Fruit fly (Drosophila melanogaster) whole organism, embryonic: ENCODE data around the gene kirre.

ENCODE experiments used
- Aef1 ChIP-seq: fragments of 200-800 bp; sonication (Bioruptor generic); IDR thresholded peaks from 3 replicates; pipeline ENCODE4 v1.3.6; 2022; ENCODE audit warnings: missing biosample characterization, missing genetic modification characterization
- Asciz ChIP-seq: fragments of 200-800 bp; sonication (Bioruptor generic); optimal IDR thresholded peaks from 2 replicates; lab custom pipeline; 2017; ENCODE audit warnings: missing biosample characterization, mild to moderate bottlenecking, missing genetic modification characterization, missing genetic modification reagents
- CG10565 ChIP-seq: fragments of 200-800 bp; sonication (Bioruptor generic); optimal IDR thresholded peaks from 3 replicates; lab custom pipeline; 2016; ENCODE audit warnings: missing biosample characterization, mild to moderate bottlenecking, missing genetic modification characterization
- CG12744 ChIP-seq: fragments of 200-800 bp; sonication (Bioruptor generic); optimal IDR thresholded peaks from 2 replicates; lab custom pipeline; 2016; ENCODE audit warnings: missing biosample characterization, missing genetic modification characterization
- CG1792 ChIP-seq: fragments of 200-800 bp; sonication (Bioruptor generic); optimal IDR thresholded peaks from 2 replicates; lab custom pipeline; 2016; ENCODE audit warnings: missing biosample characterization, missing genetic modification characterization
- CG18011 ChIP-seq: fragments of 200-800 bp; sonication (Bioruptor generic); optimal IDR thresholded peaks from 2 replicates; lab custom pipeline; 2017; ENCODE audit warnings: missing biosample characterization, missing genetic modification characterization, mild to moderate bottlenecking, moderate library complexity, missing genotype
- CG18599 ChIP-seq: fragments of 200-800 bp; sonication (Bioruptor generic); optimal IDR thresholded peaks from 3 replicates; lab custom pipeline; 2017; ENCODE audit warnings: missing biosample characterization, missing genetic modification characterization, mild to moderate bottlenecking, moderate library complexity, missing genetic modification reagents
- CG18619 ChIP-seq: fragments of 200-800 bp; sonication (Bioruptor generic); optimal IDR thresholded peaks from 3 replicates; lab custom pipeline; 2017; ENCODE audit warnings: missing biosample characterization, mild to moderate bottlenecking, missing genetic modification characterization
- CG2120 ChIP-seq: fragments of 200-800 bp; sonication (Bioruptor generic); optimal IDR thresholded peaks from 3 replicates; lab custom pipeline; 2016; ENCODE audit warnings: missing biosample characterization, missing genetic modification characterization
- CG2712 ChIP-seq: fragments of 200-800 bp; optimal IDR thresholded peaks from 3 replicates; lab custom pipeline; 2019; ENCODE audit warnings: missing biosample characterization, mild to moderate bottlenecking, missing genetic modification characterization, moderate library complexity
- CG3163 ChIP-seq: fragments of 200-800 bp; sonication (Bioruptor generic); optimal IDR thresholded peaks from 3 replicates; lab custom pipeline; 2016; ENCODE audit warnings: missing biosample characterization, missing genetic modification characterization
- CG42726 ChIP-seq: fragments of 200-800 bp; sonication (Bioruptor generic); IDR thresholded peaks from 2 replicates; pipeline ENCODE4 v1.3.6; 2022; ENCODE audit warnings: missing biosample characterization, missing genetic modification characterization; ENCODE audit not compliant: partially characterized antibody
- CG4360 ChIP-seq: fragments of 200-800 bp; sonication (Bioruptor generic); IDR thresholded peaks from 2 replicates; pipeline ENCODE4 v1.3.6; 2022; ENCODE audit warnings: missing biosample characterization, missing genetic modification characterization
- CG4424 ChIP-seq: fragments of 200-800 bp; sonication (Bioruptor generic); optimal IDR thresholded peaks from 3 replicates; lab custom pipeline; 2016; ENCODE audit warnings: missing biosample characterization, missing genetic modification characterization
- CG4854 ChIP-seq: fragments of 200-800 bp; sonication (Bioruptor generic); optimal IDR thresholded peaks from 2 replicates; lab custom pipeline; 2016; ENCODE audit warnings: missing biosample characterization, missing genetic modification characterization, inconsistent platforms
- CG6791 ChIP-seq: fragments of 200-800 bp; sonication (Bioruptor generic); IDR thresholded peaks from 3 replicates; pipeline ENCODE4 v1.3.6; 2022; ENCODE audit warnings: missing biosample characterization, missing genetic modification characterization; ENCODE audit not compliant: partially characterized antibody
- CG6813 ChIP-seq: fragments of 200-800 bp; sonication (Bioruptor generic); optimal IDR thresholded peaks from 2 replicates; lab custom pipeline; 2017; ENCODE audit warnings: missing biosample characterization, missing genetic modification characterization, mild to moderate bottlenecking, moderate library complexity, missing genetic modification reagents
- CG7556 ChIP-seq: fragments of 200-800 bp; sonication (Bioruptor generic); optimal IDR thresholded peaks from 2 replicates; lab custom pipeline; 2017; ENCODE audit warnings: missing biosample characterization, mild to moderate bottlenecking, missing genetic modification characterization
- CG8290 ChIP-seq, 3 experiments: fragments of 200-800 bp; sonication (Bioruptor generic); optimal IDR thresholded peaks; 2 replicates each; lab custom pipeline; 2016 to 2019; ENCODE audit warnings: missing biosample characterization in 3 of 3, missing genetic modification characterization in 3 of 3, mild to moderate bottlenecking in 2 of 3, moderate library complexity in 1 of 3
- CG8944 ChIP-seq: fragments of 200-800 bp; sonication (Bioruptor generic); optimal IDR thresholded peaks from 3 replicates; lab custom pipeline; 2016; ENCODE audit warnings: missing biosample characterization, missing genetic modification characterization
- Dfd ChIP-seq, 2 experiments: fragments of >200 bp; optimal IDR thresholded peaks; 2 replicates each; lab custom pipeline; 2017; ENCODE audit warnings: missing biosample characterization in 2 of 2, missing genetic modification characterization in 2 of 2
- Dp ChIP-seq: fragments of 200-800 bp; sonication (Bioruptor generic); optimal IDR thresholded peaks from 2 replicates; lab custom pipeline; 2018; ENCODE audit warnings: missing biosample characterization, mild to moderate bottlenecking, missing genetic modification characterization, moderate library complexity
- Dref ChIP-seq: fragments of 200-800 bp; sonication (Bioruptor generic); IDR thresholded peaks from 2 replicates; pipeline ENCODE4 v1.3.6; 2022; ENCODE audit warnings: missing biosample characterization, missing genetic modification characterization
- Eip74EF ChIP-seq, 2 experiments: fragments of 200-800 bp in 1 of 2; fragments of >200 bp in 1 of 2; sonication (Bioruptor generic) in 1 of 2; optimal IDR thresholded peaks; 2 replicates each; lab custom pipeline; 2017 to 2019; ENCODE audit warnings: missing biosample characterization in 2 of 2, missing genetic modification characterization in 2 of 2, mild to moderate bottlenecking in 1 of 2, moderate library complexity in 1 of 2
- GATAe ChIP-seq: fragments of 200-800 bp; sonication (Bioruptor generic); conservative IDR thresholded peaks from 2 replicates; pipeline ENCODE4 v1.3.6; 2022; ENCODE audit warnings: missing biosample characterization, missing genetic modification characterization
- H15 ChIP-seq: fragments of 200-800 bp; sonication (Bioruptor generic); IDR thresholded peaks from 3 replicates; pipeline ENCODE4 v1.3.6; 2022; ENCODE audit warnings: missing biosample characterization, missing genetic modification characterization
- H2.0 ChIP-seq: fragments of 200-800 bp; sonication (Bioruptor generic); IDR thresholded peaks from 2 replicates; pipeline ENCODE4 v1.3.6; 2022; ENCODE audit warnings: missing biosample characterization, missing genetic modification characterization
- Hmx ChIP-seq: fragments of 200-800 bp; sonication (Bioruptor generic); optimal IDR thresholded peaks from 2 replicates; lab custom pipeline; 2016; ENCODE audit warnings: missing biosample characterization, missing genetic modification characterization
- Lhr ChIP-seq: fragments of 200-800 bp; sonication (Bioruptor generic); optimal IDR thresholded peaks from 3 replicates; lab custom pipeline; 2017; ENCODE audit warnings: mild to moderate bottlenecking, missing biosample characterization, missing genetic modification reagents, missing genetic modification characterization
- MTF-1 ChIP-seq: fragments of 200-800 bp; sonication (Bioruptor generic); optimal IDR thresholded peaks from 2 replicates; lab custom pipeline; 2018; ENCODE audit warnings: missing biosample characterization, mild to moderate bottlenecking, missing genetic modification characterization, borderline replicate concordance
- Mrtf ChIP-seq: fragments of 200-800 bp; sonication (Bioruptor generic); IDR thresholded peaks from 3 replicates; pipeline ENCODE4 v1.3.6; 2022; ENCODE audit warnings: missing biosample characterization, missing genetic modification characterization
- Pdp1 ChIP-seq, 2 experiments: fragments of 200-800 bp; sonication (Bioruptor generic); optimal IDR thresholded peaks; 3 replicates each; lab custom pipeline; 2016; ENCODE audit warnings: missing biosample characterization in 2 of 2, missing genetic modification characterization in 2 of 2, mild to moderate bottlenecking in 1 of 2, moderate library complexity in 1 of 2
- Sry-β ChIP-seq: fragments of 200-800 bp; sonication (Bioruptor generic); optimal IDR thresholded peaks from 2 replicates; lab custom pipeline; 2018; ENCODE audit warnings: missing biosample characterization, mild to moderate bottlenecking, missing genetic modification characterization, moderate library complexity
- Ssrp ChIP-seq: fragments of 200-800 bp; sonication (Bioruptor generic); optimal IDR thresholded peaks from 2 replicates; lab custom pipeline; 2018; ENCODE audit warnings: missing biosample characterization, mild to moderate bottlenecking, missing genetic modification characterization, moderate library complexity
- Taf1 ChIP-seq: fragments of 200-800 bp; sonication (Bioruptor generic); IDR thresholded peaks from 2 replicates; pipeline ENCODE4 v1.3.6; 2022; ENCODE audit warnings: missing biosample characterization, missing genetic modification characterization
- Xrp1 ChIP-seq: fragments of 200-800 bp; sonication (Bioruptor generic); IDR thresholded peaks from 2 replicates; pipeline ENCODE4 v1.3.6; 2022; ENCODE audit warnings: missing biosample characterization, missing genetic modification characterization
- danr ChIP-seq: fragments of 200-800 bp; sonication (Bioruptor generic); IDR thresholded peaks from 2 replicates; pipeline ENCODE4 v1.3.6; 2022; ENCODE audit warnings: missing biosample characterization, missing genetic modification characterization
- lmd ChIP-seq: fragments of 200-800 bp; sonication (Bioruptor generic); IDR thresholded peaks from 2 replicates; pipeline ENCODE4 v1.3.6; 2022; ENCODE audit warnings: missing biosample characterization, missing genetic modification characterization
- lov ChIP-seq, 2 experiments: fragments of 200-800 bp in 1 of 2; fragments of >200 bp in 1 of 2; sonication (Bioruptor generic) in 1 of 2; IDR thresholded peaks in 1 of 2; optimal IDR thresholded peaks in 1 of 2; 2 replicates in 1 of 2; 3 replicates in 1 of 2; pipeline versions ENCODE4 v1.3.6 to Lab custom; 2017 to 2022; ENCODE audit warnings: missing biosample characterization in 1 of 2, missing genetic modification characterization in 1 of 2
- pan ChIP-seq, 4 experiments: fragments of >200 bp in 3 of 4; fragments of 200-800 bp in 1 of 4; sonication (Bioruptor generic) in 1 of 4; optimal IDR thresholded peaks in 3 of 4; IDR thresholded peaks in 1 of 4; 2 replicates each; pipeline versions ENCODE4 v1.3.6 to Lab custom; 2017 to 2022; ENCODE audit warnings: missing biosample characterization in 2 of 4, missing genetic modification characterization in 2 of 4, mixed read lengths in 1 of 4
- pho ChIP-seq: fragments of 200-800 bp; sonication (Bioruptor generic); optimal IDR thresholded peaks from 2 replicates; lab custom pipeline; 2016; ENCODE audit warnings: missing biosample characterization, missing genetic modification characterization
- phol ChIP-seq: fragments of 200-800 bp; sonication (Bioruptor generic); optimal IDR thresholded peaks from 3 replicates; lab custom pipeline; 2018; ENCODE audit warnings: missing biosample characterization, mild to moderate bottlenecking, missing genetic modification characterization, moderate library complexity
- row ChIP-seq: fragments of 200-800 bp; sonication (Bioruptor generic); IDR thresholded peaks from 3 replicates; pipeline ENCODE4 v1.3.6; 2022; ENCODE audit warnings: missing biosample characterization, missing genetic modification characterization
- sc ChIP-seq, 3 experiments: fragments of >200 bp in 2 of 3; fragments of 200-800 bp in 1 of 3; sonication (Bioruptor generic) in 1 of 3; optimal IDR thresholded peaks; 2 replicates in 2 of 3; 3 replicates in 1 of 3; lab custom pipeline; 2017; ENCODE audit warnings: mild to moderate bottlenecking in 1 of 3, missing biosample characterization in 1 of 3, missing genetic modification characterization in 1 of 3, missing genetic modification reagents in 1 of 3
- scrt ChIP-seq: fragments of 200-800 bp; sonication (Bioruptor generic); optimal IDR thresholded peaks from 2 replicates; lab custom pipeline; 2018; ENCODE audit warnings: missing biosample characterization, mild to moderate bottlenecking, missing genetic modification characterization, moderate library complexity
- slbo ChIP-seq: fragments of 200-800 bp; sonication (Bioruptor generic); IDR thresholded peaks from 2 replicates; pipeline ENCODE4 v1.3.6; 2022; ENCODE audit warnings: missing biosample characterization, missing genetic modification characterization
- ssp ChIP-seq: fragments of 200-800 bp; sonication (Bioruptor generic); IDR thresholded peaks from 2 replicates; pipeline ENCODE4 v1.3.6; 2022; ENCODE audit warnings: missing biosample characterization, missing genetic modification characterization
- tap ChIP-seq: fragments of 200-800 bp; optimal IDR thresholded peaks from 3 replicates; lab custom pipeline; 2019; ENCODE audit warnings: missing biosample characterization, mild to moderate bottlenecking, missing genetic modification characterization, moderate library complexity

The kirre gene

DNA sequence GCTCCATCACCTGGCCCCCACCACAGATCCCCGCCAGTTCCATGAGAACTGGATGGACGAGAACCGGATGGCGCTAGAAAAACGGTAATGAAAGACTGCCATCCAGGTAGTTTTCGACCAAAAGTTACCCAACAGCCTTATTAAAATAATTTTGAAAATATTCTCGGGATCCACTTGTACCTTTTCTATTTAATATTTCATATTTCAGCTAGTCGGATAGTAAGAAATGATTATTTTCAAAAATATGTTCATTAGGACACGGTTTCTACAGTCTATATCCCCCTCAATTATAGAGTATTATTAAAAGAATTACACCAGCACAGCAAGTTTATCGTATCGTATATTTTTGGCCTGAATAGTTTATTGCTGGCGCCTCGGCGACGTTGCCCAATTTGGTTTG, 265.6 kb downstream of the kirre start (continued):
- TF ChIP-seq CG2120 (GFP tag; lab: Kevin White, UChicago) (peak; percentile 68), Mrtf (GFP tag; lab: Robert Waterston, UW) (no peak), Taf1 (no peak), sc (optimal IDR thresholded peaks at IDR 0.05; lab: Kevin White, UChicago) (no peak), sc (GFP tag; optimal IDR thresholded peaks at IDR 0.05; lab: Kevin White, UChicago) (no peak), CG8944 (GFP tag; lab: Kevin White, UChicago) (no peak), CG18011 (GFP tag; lab: Kevin White, UChicago) (no peak), CG4854 (GFP tag; lab: Kevin White, UChicago) (no peak), Dfd (GFP tag; optimal IDR thresholded peaks at IDR 0.05; lab: Kevin White, UChicago) (no peak), Lhr (no peak), CG4424 (no peak), danr (GFP tag; lab: Robert Waterston, UW) (no peak), row (GFP tag; lab: Robert Waterston, UW) (peak; percentile 70), scrt (GFP tag; lab: Kevin White, UChicago) (no peak), CG4360 (no peak), CG8290 (GFP tag; optimal IDR thresholded peaks at IDR 0.05; lab: Kevin White, UChicago) (no peak), CG8290 (tag; optimal IDR thresholded peaks at IDR 0.05; lab: Kevin White, UChicago) (peak in 1 of 2 experiments; percentile 18), CG10565 (GFP tag; lab: Kevin White, UChicago) (no peak), Asciz (no peak), lov (optimal IDR thresholded peaks at IDR 0.05; lab: Kevin White, UChicago) (no peak), lov (GFP tag; IDR thresholded peaks at IDR 0.05; lab: Robert Waterston, UW) (no peak), slbo (peak; percentile 69), CG42726 (GFP tag; lab: Robert Waterston, UW) (no peak), phol (tag; lab: Kevin White, UChicago) (no peak), pan (optimal IDR thresholded peaks at IDR 0.05; lab: Kevin White, UChicago) (no peak), pan (GFP tag; optimal IDR thresholded peaks at IDR 0.05 in 1 of 2, IDR thresholded peaks at IDR 0.05 in 1 of 2) (peak in 1 of 2 experiments; percentile 30), CG6791 (no peak), CG3163 (GFP tag; lab: Kevin White, UChicago) (no peak), CG6813 (no peak), CG1792 (no peak), CG18619 (peak; percentile 18), H15 (GFP tag; lab: Robert Waterston, UW) (no peak), Xrp1 (GFP tag; lab: Robert Waterston, UW) (peak; percentile 18; the same call in 1 of the 2 replicates), ssp (GFP tag; lab: Robert Waterston, UW) (no peak), GATAe (no peak), CG18599 (peak; percentile 40), Aef1 (GFP tag; lab: Robert Waterston, UW) (0 out of 3 replicates have a peak, but pooled peaks have one; percentile 21), Ssrp (tag; lab: Kevin White, UChicago) (no peak), Pdp1 (GFP tag; optimal IDR thresholded peaks at IDR 0.05; lab: Kevin White, UChicago) (peak in 1 of 2 experiments; percentile 21), CG2712 (peak; percentile 28), pho (GFP tag; lab: Kevin White, UChicago) (no peak), Hmx (GFP tag; lab: Kevin White, UChicago) (no peak), CG12744 (GFP tag; lab: Kevin White, UChicago) (no peak), Dp (GFP tag; lab: Kevin White, UChicago) (no peak), Eip74EF (GFP tag; optimal IDR thresholded peaks at IDR 0.05; lab: Kevin White, UChicago) (no peak), Sry-β (GFP tag; lab: Kevin White, UChicago) (no peak), tap (tag; lab: Kevin White, UChicago) (no peak), H2.0 (GFP tag; lab: Robert Waterston, UW) (peak; percentile 49; the same call in 1 of the 2 replicates), Dref (GFP tag; lab: Robert Waterston, UW) (no peak), MTF-1 (GFP tag; lab: Kevin White, UChicago) (no peak), CG7556 (GFP tag; lab: Kevin White, UChicago) (peak; percentile 4), lmd (peak; percentile 53; the same call in 1 of the 2 replicates)
